Worm (Caenorhabditis elegans): Measurements from ENCODE around the gene idhg-1.

The idhg-1 gene

ce11 chrIII:4600139-4600762 is 31.7 kb downstream of the idhg-1 start, which contains the start of gene mab-21 (continued):
- TF ChIP-seq fkh-4 (tag; optimal IDR thresholded peaks at IDR 0.05; ENCODE audit: borderline replicate concordance): no peak
- peak in 1 of 2 experiments; percentile 24 for TF ChIP-seq mdl-1 (tag; optimal IDR thresholded peaks at IDR 0.05)
- TF ChIP-seq nhr-76 (tag; optimal IDR thresholded peaks at IDR 0.05): no peak
- no peak for TF ChIP-seq nhr-77 (tag; optimal IDR thresholded peaks at IDR 0.05)
- TF ChIP-seq nhr-47 (tag; optimal IDR thresholded peaks at IDR 0.05): no peak
- no peak for TF ChIP-seq fos-1 (tag; optimal IDR thresholded peaks at IDR 0.05)
- TF ChIP-seq F16B12.6 (tag; optimal IDR thresholded peaks at IDR 0.05): no peak

ce11 chrIII:4601286-4601685 is 32.7 kb downstream of the idhg-1 start:
- TF ChIP-seq nhr-85 (tag): peak; percentile 43
- TF ChIP-seq nhr-71 (tag; optimal IDR thresholded peaks at IDR 0.05): no peak
- TF ChIP-seq lin-13 (GFP tag; optimal IDR thresholded peaks at IDR 0.05): no peak

DNA sequence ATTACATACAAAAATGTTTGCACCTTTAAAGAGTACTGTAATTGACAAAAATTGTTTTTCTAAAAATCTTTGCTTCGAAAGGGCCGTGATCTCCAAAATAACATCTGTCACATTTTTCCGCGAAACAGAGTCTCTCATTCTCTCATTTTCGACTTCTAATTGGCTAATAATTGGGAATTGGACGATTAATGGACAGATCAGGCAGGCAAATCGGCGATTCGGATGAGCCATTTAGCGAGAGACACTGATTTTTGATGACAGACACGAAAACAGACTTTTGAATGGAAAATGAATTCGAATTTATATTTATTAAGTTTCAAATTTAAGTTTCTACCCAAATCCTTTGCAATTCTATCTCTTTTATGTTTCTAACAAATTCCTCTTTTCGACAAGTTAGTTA is 35.2 kb downstream of the idhg-1 start:
- no peak for TF ChIP-seq dsc-1 (tag; optimal IDR thresholded peaks at IDR 0.05)
- TF ChIP-seq hlh-4 (tag; optimal IDR thresholded peaks at IDR 0.05): no peak
- TF ChIP-seq rnt-1 (tag; optimal IDR thresholded peaks at IDR 0.05): peak; percentile 21
- TF ChIP-seq grh-1 (GFP tag; IDR thresholded peaks at IDR 0.05): no peak

DNA sequence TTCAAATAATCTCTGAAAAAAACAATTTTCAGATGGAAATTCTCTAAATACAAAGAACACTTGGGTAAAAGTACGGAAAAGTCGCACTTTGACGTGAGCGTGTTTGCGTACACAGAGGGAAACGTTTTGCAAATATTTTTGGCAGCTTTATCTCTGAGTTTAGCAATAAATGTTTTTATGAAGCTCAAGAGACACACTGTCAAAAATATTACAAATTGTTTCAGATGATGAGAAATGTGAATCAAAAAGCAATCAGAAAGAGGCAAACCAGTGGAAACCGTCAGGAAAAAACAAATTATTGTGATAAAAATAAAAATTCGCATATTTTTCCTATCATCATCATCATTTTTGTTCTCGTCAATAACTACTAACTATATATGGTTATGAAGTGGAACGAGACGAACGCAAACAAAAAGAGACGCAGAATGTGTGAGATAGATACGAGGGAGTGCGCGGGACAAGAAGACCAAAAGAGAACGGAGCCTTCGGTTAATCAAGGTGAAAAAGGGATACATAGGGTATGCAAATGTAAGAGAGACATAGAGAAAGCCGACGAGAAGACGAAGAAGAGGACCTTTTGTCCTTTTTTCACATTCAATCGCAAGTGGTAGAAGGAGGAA is 43.8 kb downstream of the idhg-1 start, which contains the start of gene sel-2:
TSS of gene sel-2 (minus strand) at position 51 of the 620 bp plus-strand sequence.
- TF ChIP-seq unc-98 (GFP tag; IDR thresholded peaks at IDR 0.05) (no peak), efl-1 (optimal IDR thresholded peaks at IDR 0.05) (peak in 1 of 2 experiments; percentile 39), efl-1 (GFP tag; optimal IDR thresholded peaks at IDR 0.05 in 1 of 2) (peak; percentile 2 to 72), swsn-7 (tag; optimal IDR thresholded peaks at IDR 0.05) (peak; percentile 15), isw-1 (GFP tag; IDR thresholded peaks at IDR 0.05) (no peak), dpl-1 (GFP tag; optimal IDR thresholded peaks at IDR 0.05) (no peak), pax-3 (tag; optimal IDR thresholded peaks at IDR 0.05) (no peak), lir-3 (tag; optimal IDR thresholded peaks at IDR 0.05; ENCODE audit: poor library complexity) (no peak), sup-37 (GFP tag; optimal IDR thresholded peaks at IDR 0.05) (no peak), ceh-90 (tag; optimal IDR thresholded peaks at IDR 0.05) (no peak), nhr-77 (tag; optimal IDR thresholded peaks at IDR 0.05) (no peak), C16A3.4 (tag; optimal IDR thresholded peaks at IDR 0.05) (no peak), F16B12.6 (tag; optimal IDR thresholded peaks at IDR 0.05) (peak; percentile 67), pqm-1 (tag; optimal IDR thresholded peaks at IDR 0.05) (no peak), ztf-11 (tag; optimal IDR thresholded peaks at IDR 0.05) (no peak), mep-1 (tag; optimal IDR thresholded peaks at IDR 0.05) (peak; percentile 62), mef-2 (tag; optimal IDR thresholded peaks at IDR 0.05) (no peak), nhr-90 (tag; optimal IDR thresholded peaks at IDR 0.05; ENCODE audit: poor library complexity) (no peak), lin-14 (GFP tag; optimal IDR thresholded peaks at IDR 0.05) (peak; percentile 87), efl-3 (GFP tag; optimal IDR thresholded peaks at IDR 0.05) (no peak), nhr-28 (tag; optimal IDR thresholded peaks at IDR 0.05) (no peak), snpc-4 (tag; optimal IDR thresholded peaks at IDR 0.05) (no peak), ceh-8 (GFP tag; optimal IDR thresholded peaks at IDR 0.05) (no peak), nhr-84 (tag; optimal IDR thresholded peaks at IDR 0.05) (no peak), tlp-1 (tag; optimal IDR thresholded peaks at IDR 0.05) (no peak), elt-3 (tag; optimal IDR thresholded peaks at IDR 0.05) (peak in 1 of 6 experiments; percentile 20), fkh-8 (tag; optimal IDR thresholded peaks at IDR 0.05) (peak; percentile 5), fkh-10 (GFP tag; optimal IDR thresholded peaks at IDR 0.05) (no peak), snu-23 (GFP tag; optimal IDR thresholded peaks at IDR 0.05) (peak; percentile 40), rnt-1 (tag; optimal IDR thresholded peaks at IDR 0.05) (no peak), nhr-47 (tag; optimal IDR thresholded peaks at IDR 0.05) (no peak), blmp-1 (tag; optimal IDR thresholded peaks at IDR 0.05) (peak; percentile 37), fkh-4 (tag; optimal IDR thresholded peaks at IDR 0.05; ENCODE audit: borderline replicate concordance) (no peak), hpl-2 (GFP tag; optimal IDR thresholded peaks at IDR 0.05) (no peak), skn-1 (tag; optimal IDR thresholded peaks at IDR 0.05) (no peak), hlh-17 (GFP tag; optimal IDR thresholded peaks at IDR 0.05; ENCODE audit: borderline replicate concordance) (no peak), nhr-71 (tag; optimal IDR thresholded peaks at IDR 0.05) (peak; percentile 4), nhr-85 (tag) (peak; percentile 58)

Data from whole organism, L1 larva.